Worm (Caenorhabditis elegans) whole organism, dauer: ENCODE measurements around the gene T05A8.6.
"Not testable (repeated sequence)": the region's sequence is repeated elsewhere in the genome, so short reads cannot be mapped to it uniquely, and the experiment has no call there.

Experiments used
- unc-62 ChIP-seq: sonication (generic microtip); optimal IDR thresholded peaks from 2 replicates; lab custom pipeline; 2017; ENCODE audit warnings: missing biosample characterization, missing genetic modification reagents, missing genetic modification characterization

Gene T05A8.6

DNA sequence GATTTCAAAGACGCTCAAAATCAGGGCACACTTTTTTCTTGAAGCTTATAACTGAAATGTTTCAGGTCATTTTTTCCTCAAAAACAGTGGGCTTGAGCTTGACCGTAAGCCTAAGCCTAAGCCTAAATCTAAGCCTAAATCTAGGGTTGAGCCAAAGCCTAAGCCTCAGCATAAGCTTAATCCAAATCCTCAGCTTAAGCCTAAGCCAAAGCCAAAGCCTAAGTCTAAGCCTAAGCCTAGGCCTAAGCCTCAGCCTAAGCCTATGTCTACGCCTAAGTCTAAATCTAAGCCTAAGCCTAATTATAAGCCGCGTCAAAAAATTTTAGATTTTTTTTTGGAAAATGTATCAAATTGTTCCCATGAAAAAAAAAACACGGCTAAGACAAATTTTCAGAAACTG, 5.3 kb downstream of the T05A8.6 start:
- TF ChIP-seq unc-62, result no peak

DNA sequence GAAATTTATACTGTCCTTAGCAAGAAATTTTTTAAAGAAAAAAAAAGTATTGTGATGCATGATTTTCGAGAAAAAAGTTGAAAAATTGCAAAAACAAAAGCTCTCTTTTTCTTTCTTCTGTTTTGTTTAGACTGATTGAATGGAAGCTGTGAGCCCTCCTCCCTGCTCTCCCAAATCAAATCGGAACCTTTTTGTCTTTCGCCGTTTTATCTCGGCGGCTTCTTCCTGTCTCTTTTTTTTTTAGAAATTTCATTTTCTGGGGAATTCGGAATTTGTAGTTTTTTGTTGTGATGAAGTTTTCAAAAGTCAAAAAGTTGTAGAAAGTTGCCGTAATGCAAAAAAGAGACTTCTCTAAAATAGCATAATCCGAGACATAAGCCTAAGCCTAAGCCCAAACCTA, 8.9 kb downstream of the T05A8.6 start:
- TF ChIP-seq unc-62, result no peak

- TF ChIP-seq unc-62, result no peak
These were observed 12.7 kb downstream of the T05A8.6 start for ce11 chrII:2726774-2727173.

DNA sequence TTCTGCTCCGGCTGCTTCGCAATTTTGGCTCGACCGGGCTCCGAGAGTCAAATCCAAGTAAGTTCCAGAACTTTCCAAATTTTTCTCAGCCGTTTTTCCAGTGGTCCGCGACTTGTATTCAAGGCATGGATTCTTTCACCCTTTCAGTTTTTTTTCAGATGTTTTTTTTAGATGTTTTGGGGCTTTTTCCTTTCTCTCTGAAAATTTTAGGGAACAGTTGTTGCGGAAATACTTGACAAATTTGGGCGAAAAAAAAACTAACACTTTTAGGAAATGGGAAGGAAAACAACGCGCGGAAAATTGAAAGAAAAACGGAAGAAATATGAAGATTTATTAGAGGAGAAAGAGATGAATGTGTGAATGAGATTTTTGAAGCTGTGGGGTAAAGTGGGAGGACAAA, 14.0 kb downstream of the T05A8.6 start, which contains the start of the genes T05A8.11 and nep-2:
T05A8.11 (minus strand) TSS at position 101 of the 400 bp plus-strand sequence.
nep-2 (minus strand) TSS at position 192 of the 400 bp plus-strand sequence.
- no peak for TF ChIP-seq unc-62

DNA sequence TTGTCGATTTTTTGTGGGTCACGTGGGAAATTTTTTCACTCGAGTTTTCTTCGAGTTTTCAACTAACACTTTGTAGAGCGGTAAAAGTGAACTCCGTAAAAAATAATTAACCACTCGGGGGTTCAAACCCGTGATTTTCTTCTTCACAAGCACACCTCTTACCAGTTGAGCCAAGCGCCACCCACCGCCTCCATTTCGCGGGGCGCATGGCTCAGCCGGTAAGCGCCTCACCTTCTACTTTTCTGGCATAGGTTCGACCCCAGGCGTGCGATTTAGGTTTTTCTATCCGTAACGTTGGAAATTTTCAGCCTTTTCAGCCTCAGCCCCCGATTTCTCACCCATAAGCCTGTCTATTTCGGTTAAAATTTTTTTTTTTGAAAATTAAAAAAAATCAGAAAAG, 17.5 kb downstream of the T05A8.6 start:
- TF ChIP-seq unc-62, result no peak

- no peak for TF ChIP-seq unc-62
These were observed 20.3 kb downstream of the T05A8.6 start for ce11 chrII:2719212-2719611.

- TF ChIP-seq unc-62, result no peak
These were observed 22.2 kb downstream of the T05A8.6 start, which contains the start of gene T05A8.3 for ce11 chrII:2717335-2717734. Gene T05A8.3, minus strand, starts transcription at chrII:2717435.

ce11 chrII:2710919-2711318, 28.6 kb downstream of the T05A8.6 start, which contains the start of gene T05A8.2:
Gene T05A8.2, minus strand, starts transcription at chrII:2711019.
- TF ChIP-seq unc-62, result no peak

- no peak for TF ChIP-seq unc-62
These were observed 29.6 kb downstream of the T05A8.6 start, which contains the start of gene T05A8.1 for ce11 chrII:2709942-2710341. Gene T05A8.1, minus strand, starts transcription at chrII:2710042.

- TF ChIP-seq unc-62, result no peak
These were observed 31.6 kb downstream of the T05A8.6 start, which contains the start of gene Y47G7B.2 for ce11 chrII:2707872-2708271. Gene Y47G7B.2, minus strand, starts transcription at chrII:2708014.

ce11 chrII:2705200-2705599, 34.3 kb downstream of the T05A8.6 start, which contains the start of gene srh-128:
Gene srh-128, minus strand, starts transcription at chrII:2705300.
- no peak for TF ChIP-seq unc-62

- TF ChIP-seq unc-62, result no peak
These were observed 36.8 kb downstream of the T05A8.6 start, which contains the start of gene sri-60 for ce11 chrII:2702757-2703156. Gene sri-60, minus strand, starts transcription at chrII:2702857.

ce11 chrII:2700229-2700628, 39.3 kb downstream of the T05A8.6 start, which contains the start of gene sri-61:
Gene sri-61, minus strand, starts transcription at chrII:2700329.
- TF ChIP-seq unc-62, result no peak

- no peak for TF ChIP-seq unc-62
These were observed 41.1 kb downstream of the T05A8.6 start, which contains the start of gene sri-62 for ce11 chrII:2698378-2698777. Gene sri-62, minus strand, starts transcription at chrII:2698478.

ce11 chrII:2695079-2695478, 44.4 kb downstream of the T05A8.6 start:
- TF ChIP-seq unc-62, result no peak

- no peak for TF ChIP-seq unc-62
These were observed 47.0 kb downstream of the T05A8.6 start, which contains the start of gene set-11 for ce11 chrII:2692476-2692875. Gene set-11, minus strand, starts transcription at chrII:2692576.

DNA sequence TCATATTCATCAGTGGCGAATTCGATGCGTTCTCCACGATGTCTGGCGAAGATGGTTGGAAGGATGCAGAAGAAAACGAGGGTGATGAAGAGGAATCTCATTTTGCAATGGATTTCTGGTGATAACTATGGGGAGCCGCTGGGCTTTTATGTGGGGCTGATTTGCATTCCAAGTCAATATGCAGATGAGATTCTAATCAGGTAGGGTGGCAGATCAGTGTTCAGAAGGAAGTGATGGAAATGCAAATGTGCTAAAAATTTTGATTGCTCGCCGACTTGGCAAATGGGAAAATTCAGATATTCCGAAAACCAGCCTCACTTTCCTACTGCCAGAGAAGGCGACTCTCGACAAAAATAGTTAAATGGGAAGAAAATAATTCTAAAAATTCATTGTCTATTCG, 49.4 kb downstream of the T05A8.6 start, which contains the start of gene nspf-3:
nspf-3 (minus strand) TSS at position 101 of the 400 bp plus-strand sequence.
- no peak for TF ChIP-seq unc-62

DNA sequence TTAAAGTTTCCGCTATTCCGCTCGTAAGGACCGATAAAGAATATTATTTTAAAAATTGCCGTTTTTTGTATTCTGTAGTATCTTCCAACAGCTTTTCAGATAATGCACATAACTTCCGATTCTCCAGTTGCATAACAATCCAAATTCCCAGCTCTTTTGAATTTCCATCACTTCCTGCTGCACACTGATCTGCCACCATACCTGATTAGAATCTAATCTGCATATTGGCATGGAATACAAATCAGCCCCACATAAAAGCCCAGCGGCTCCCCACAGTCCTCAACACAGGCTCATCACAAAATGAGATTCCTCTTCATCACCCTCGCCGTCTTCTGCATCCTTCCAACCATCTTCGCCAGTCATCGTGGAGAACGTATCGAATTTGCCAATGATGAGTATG, 50.9 kb downstream of the T05A8.6 start, which contains the start of gene nspf-2:
nspf-2 (plus strand) TSS at position 301 of the 400 bp plus-strand sequence.
- TF ChIP-seq unc-62, result not testable (repeated sequence)
